Fruit fly (Drosophila melanogaster): ENCODE results near the gene Vha13.
A peak's percentile ranks its signal among the peaks of the same experiment; 100 is the strongest.

Vha13 gene

dm6 chr3R:19644094-19644900 lies at the start of gene Vha13 (continued):
- TF ChIP-seq CG6254 (GFP tag; optimal IDR thresholded peaks at IDR 0.05) (no peak), gsb (GFP tag; IDR thresholded peaks at IDR 0.05) (no peak; the same call in 1 of the 2 replicates), CG1832 (GFP tag; optimal IDR thresholded peaks at IDR 0.05) (no peak), unc-4 (GFP tag; IDR thresholded peaks at IDR 0.05; ENCODE audit: partially characterized antibody) (no peak; the same call in 1 of the 2 replicates), CG7271 (tag; optimal IDR thresholded peaks at IDR 0.05) (no peak), oc (tag; optimal IDR thresholded peaks at IDR 0.05) (no peak), CG3726 (GFP tag; IDR thresholded peaks at IDR 0.05) (no peak), ab (GFP tag; optimal IDR thresholded peaks at IDR 0.05) (peak; percentile 29), CG12071 (GFP tag; optimal IDR thresholded peaks at IDR 0.05) (peak; percentile 53), GATAe (GFP tag; conservative IDR thresholded peaks at IDR 0.05) (no peak), CG8924 (tag; optimal IDR thresholded peaks at IDR 0.05) (peak; percentile 18), ap (GFP tag; IDR thresholded peaks at IDR 0.05) (no peak), CoRest (tag; optimal IDR thresholded peaks at IDR 0.05) (peak; percentile 35), sob (GFP tag; IDR thresholded peaks at IDR 0.05) (peak; percentile 68), CG12769 (tag; optimal IDR thresholded peaks at IDR 0.05) (peak; percentile 55), Camta (GFP tag; optimal IDR thresholded peaks at IDR 0.05) (no peak), vfl (GFP tag; optimal IDR thresholded peaks at IDR 0.05) (peak; percentile 10), NfI (GFP tag; optimal IDR thresholded peaks at IDR 0.05) (peak; percentile 10), E2f1 (GFP tag; IDR thresholded peaks at IDR 0.05) (peak; percentile 36; the same call in 1 of the 2 replicates), slbo (GFP tag; IDR thresholded peaks at IDR 0.05) (peak; percentile 89), Atf6 (GFP tag; IDR thresholded peaks at IDR 0.05) (no peak; the same call in 1 of the 2 replicates), CG12299 (tag; optimal IDR thresholded peaks at IDR 0.05) (peak; percentile 29), Vsx1 (GFP tag; optimal IDR thresholded peaks at IDR 0.05) (no peak), pum (GFP tag; optimal IDR thresholded peaks at IDR 0.05) (peak; percentile 18), Gug (GFP tag; IDR thresholded peaks at IDR 0.05) (peak; percentile 82), zen2 (GFP tag; IDR thresholded peaks at IDR 0.05; ENCODE audit: partially characterized antibody) (0 out of 3 replicates have a peak, but pooled peaks have one; percentile 3), crc (GFP tag; optimal IDR thresholded peaks at IDR 0.05) (no peak), CG16813 (GFP tag; IDR thresholded peaks at IDR 0.05; ENCODE audit: partially characterized antibody) (peak; percentile 63), croc (GFP tag; conservative IDR thresholded peaks at IDR 0.05) (0 out of 3 replicates have a peak, but pooled peaks have one; percentile 14), Hsf (GFP tag; optimal IDR thresholded peaks at IDR 0.05) (peak; percentile 51), CG2889 (GFP tag; IDR thresholded peaks at IDR 0.05) (no peak), scrt (GFP tag; optimal IDR thresholded peaks at IDR 0.05) (peak; percentile 42), Nf-YC (tag; optimal IDR thresholded peaks at IDR 0.05) (peak; percentile 22), TFAM (GFP tag; optimal IDR thresholded peaks at IDR 0.05) (no peak), schlank (tag; optimal IDR thresholded peaks at IDR 0.05) (peak; percentile 12), CG10462 (GFP tag; optimal IDR thresholded peaks at IDR 0.05) (no peak), CG4730 (GFP tag; IDR thresholded peaks at IDR 0.05) (no peak), MESR4 (GFP tag; optimal IDR thresholded peaks at IDR 0.05) (peak; percentile 99), ems (GFP tag; optimal IDR thresholded peaks at IDR 0.05) (no peak), CG9932 (GFP tag; IDR thresholded peaks at IDR 0.05) (peak; percentile 91), D19A (tag; optimal IDR thresholded peaks at IDR 0.05) (no peak), Blimp-1 (GFP tag; optimal IDR thresholded peaks at IDR 0.05) (no peak), Ets65A (GFP tag) (peak; percentile 95), p53 (GFP tag; optimal IDR thresholded peaks at IDR 0.05) (no peak), CG34376 (GFP tag; optimal IDR thresholded peaks at IDR 0.05) (peak; percentile 86), sr (GFP tag; IDR thresholded peaks at IDR 0.05) (no peak), CG4707 (GFP tag; optimal IDR thresholded peaks at IDR 0.05) (no peak), hkb (optimal IDR thresholded peaks at IDR 0.05) (no peak), hkb (GFP tag; IDR thresholded peaks at IDR 0.05) (no peak; the same call in 1 of the 2 replicates)
